Worm (Caenorhabditis elegans) whole organism, L2 larva: ENCODE measurements around the gene pmp-2.

ENCODE experiments used
- alr-1 ChIP-seq: fragments of 150-350 bp; optimal IDR thresholded peaks from 2 replicates; lab custom pipeline; 2014; ENCODE audit warnings: missing biosample characterization, missing genetic modification characterization
- ama-1 ChIP-seq: fragments of 150-350 bp; optimal IDR thresholded peaks from 2 replicates; lab custom pipeline; 2018; ENCODE audit warnings: inconsistent platforms
- ceh-16 ChIP-seq: fragments of 150-350 bp; optimal IDR thresholded peaks from 2 replicates; lab custom pipeline; 2014; ENCODE audit warnings: missing biosample characterization, missing genetic modification characterization
- egl-27 ChIP-seq: sonication (generic microtip); optimal IDR thresholded peaks from 3 replicates; lab custom pipeline; 2017; ENCODE audit warnings: missing biosample characterization, missing genetic modification reagents, missing genetic modification characterization
- elt-1 ChIP-seq: fragments of 150-350 bp; optimal IDR thresholded peaks from 2 replicates; lab custom pipeline; 2014; ENCODE audit warnings: missing biosample characterization, missing genetic modification characterization
- elt-3 ChIP-seq: sonication (generic microtip); optimal IDR thresholded peaks from 2 replicates; lab custom pipeline; 2017; ENCODE audit warnings: missing biosample characterization, missing genetic modification characterization
- lin-39 ChIP-seq: fragments of 150-350 bp; optimal IDR thresholded peaks from 2 replicates; lab custom pipeline; 2014; ENCODE audit warnings: missing biosample characterization, missing genetic modification reagents, missing genetic modification characterization
- nhr-11 ChIP-seq: fragments of 150-350 bp; optimal IDR thresholded peaks from 2 replicates; lab custom pipeline; 2014; ENCODE audit warnings: missing biosample characterization, missing genetic modification characterization
- nhr-12 ChIP-seq: fragments of 150-350 bp; optimal IDR thresholded peaks from 2 replicates; lab custom pipeline; 2014; ENCODE audit warnings: missing biosample characterization, missing genetic modification characterization
- nhr-23 ChIP-seq: fragments of 150-350 bp; optimal IDR thresholded peaks from 2 replicates; lab custom pipeline; 2014; ENCODE audit warnings: missing biosample characterization, missing genetic modification reagents, missing genetic modification characterization
- nhr-77 ChIP-seq: fragments of 150-350 bp; optimal IDR thresholded peaks from 2 replicates; lab custom pipeline; 2014; ENCODE audit warnings: missing biosample characterization, missing genetic modification characterization
- unc-39 ChIP-seq: fragments of 150-350 bp; optimal IDR thresholded peaks from 2 replicates; lab custom pipeline; 2014; ENCODE audit warnings: missing biosample characterization, missing genetic modification characterization
- ztf-11 ChIP-seq: sonication (generic microtip); optimal IDR thresholded peaks from 2 replicates; lab custom pipeline; 2017; ENCODE audit warnings: missing biosample characterization, missing genetic modification characterization
- ztf-4 ChIP-seq: fragments of 150-350 bp; optimal IDR thresholded peaks from 2 replicates; lab custom pipeline; 2014; ENCODE audit warnings: missing biosample characterization, missing genetic modification characterization

- peak; percentile 96 for TF ChIP-seq egl-27 (tag; lab: Kevin White, UChicago)
- TF ChIP-seq ama-1 (lab: Kevin White, UChicago): no peak
- no peak for TF ChIP-seq ztf-4 (tag; lab: Kevin White, UChicago)
- TF ChIP-seq nhr-23 (tag; lab: Kevin White, UChicago): no peak
- TF ChIP-seq nhr-12 (tag; lab: Kevin White, UChicago): no peak
- TF ChIP-seq alr-1 (tag; lab: Kevin White, UChicago): no peak
- TF ChIP-seq nhr-11 (tag; lab: Kevin White, UChicago): no peak
- peak; percentile 93 for TF ChIP-seq ceh-16 (tag; lab: Kevin White, UChicago)
- TF ChIP-seq elt-1 (tag; lab: Kevin White, UChicago): no peak
- TF ChIP-seq lin-39 (tag; lab: Kevin White, UChicago): no peak
- no peak for TF ChIP-seq unc-39
- TF ChIP-seq nhr-77: no peak
- TF ChIP-seq elt-3: no peak
- no peak for TF ChIP-seq ztf-11 (tag; lab: Kevin White, UChicago)
Observed at ce11 chrII:6835500-6835899, 52.1 kb downstream of the pmp-2 start.
